Worm (Caenorhabditis elegans): ENCODE data around the gene alh-13.

- TF ChIP-seq nhr-25 (tag; optimal IDR thresholded peaks at IDR 0.05): peak; percentile 47
- TF ChIP-seq snpc-4 (tag; optimal IDR thresholded peaks at IDR 0.05): no peak
- no peak for TF ChIP-seq unc-62 (GFP tag; optimal IDR thresholded peaks at IDR 0.05)
- no peak for TF ChIP-seq R02D3.7 (tag; optimal IDR thresholded peaks at IDR 0.05)
- no peak for TF ChIP-seq hmg-11 (tag; optimal IDR thresholded peaks at IDR 0.05)
- TF ChIP-seq pha-4 (tag; optimal IDR thresholded peaks at IDR 0.05): no peak
- peak; percentile 41 for TF ChIP-seq lin-39 (tag; optimal IDR thresholded peaks at IDR 0.05)
- TF ChIP-seq elt-2 (tag; optimal IDR thresholded peaks at IDR 0.05): peak; percentile 61
- TF ChIP-seq mdl-1 (tag; optimal IDR thresholded peaks at IDR 0.05): no peak
- no peak for TF ChIP-seq egl-27 (tag; optimal IDR thresholded peaks at IDR 0.05)
- TF ChIP-seq egl-5 (tag; optimal IDR thresholded peaks at IDR 0.05): no peak
- no peak for TF ChIP-seq nhr-76 (tag; optimal IDR thresholded peaks at IDR 0.05)
- no peak for TF ChIP-seq ztf-11 (tag; optimal IDR thresholded peaks at IDR 0.05)
- TF ChIP-seq nhr-12 (tag; optimal IDR thresholded peaks at IDR 0.05): no peak
Observed at ce11 chrX:12761295-12761775, 20.9 kb upstream of the alh-13 start.
